Fruit fly (Drosophila melanogaster): Measurements from ENCODE around the gene CG3708.

DNA sequence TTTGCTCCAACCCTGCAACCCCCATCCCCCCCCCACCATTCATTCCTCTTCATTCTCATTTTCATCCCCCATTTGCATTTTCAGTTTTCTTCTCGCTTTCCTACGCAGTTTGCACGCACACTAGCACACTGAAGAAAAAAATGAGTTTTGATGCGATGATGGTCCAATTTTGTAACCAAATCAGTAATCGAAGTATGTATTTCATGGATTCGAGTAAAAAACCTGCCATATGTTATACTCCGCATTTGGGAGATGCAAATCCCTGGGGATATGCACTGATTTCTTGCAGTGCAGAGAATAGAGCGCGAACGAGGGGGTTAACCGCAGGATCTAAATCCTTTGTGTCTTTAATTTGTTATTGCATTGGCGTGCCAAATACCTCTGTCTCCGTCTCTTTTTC lies 26.0 kb upstream of the CG3708 start:
- TF ChIP-seq CG14711 (tag; optimal IDR thresholded peaks at IDR 0.05) (no peak), cic (GFP tag; optimal IDR thresholded peaks at IDR 0.05) (no peak)
